Worm (Caenorhabditis elegans): Measurements from ENCODE around the gene F31D5.6.
"Not testable (repeated sequence)": the region's sequence is repeated elsewhere in the genome, so short reads cannot be mapped to it uniquely, and the experiment has no call there.

The F31D5.6 gene

DNA sequence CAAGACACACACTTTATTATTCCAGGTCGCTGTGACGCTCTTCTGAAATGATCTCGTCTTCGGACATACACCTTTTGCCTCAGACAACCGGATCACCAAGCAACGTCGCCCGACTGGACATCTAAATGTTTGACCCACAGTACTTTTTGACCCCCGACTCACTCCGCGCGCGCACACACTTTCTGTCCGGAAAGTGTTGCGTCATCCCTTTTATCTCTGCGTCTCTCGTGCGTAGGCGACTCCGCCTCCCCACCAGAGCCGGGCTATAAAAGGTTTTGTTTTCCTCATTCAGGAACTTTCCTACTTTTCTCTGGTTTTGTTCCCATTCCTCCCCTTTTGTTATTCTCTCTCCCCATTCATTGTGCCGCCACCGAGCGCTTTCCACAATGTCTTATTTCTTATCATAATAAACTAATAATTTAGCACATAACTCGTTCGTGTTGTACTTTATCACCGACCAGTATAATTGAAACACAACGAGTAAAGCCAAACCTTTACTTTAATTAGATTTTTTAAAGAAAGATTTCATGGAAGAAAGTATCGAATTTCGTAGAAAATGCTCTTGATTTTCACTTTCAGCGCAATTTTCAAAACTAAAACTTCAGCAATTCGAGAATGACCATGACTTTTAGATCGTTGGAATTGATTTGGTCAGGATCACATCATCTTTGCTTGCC lies at the start of gene F31D5.6:
Gene F31D5.6 (plus strand): TSS at position 627 of the 677 bp plus-strand sequence.
- TF ChIP-seq ama-1 (optimal IDR thresholded peaks at IDR 0.05) = no peak
- no peak for TF ChIP-seq swsn-7 (tag; optimal IDR thresholded peaks at IDR 0.05)
- no peak for TF ChIP-seq rnt-1 (tag; optimal IDR thresholded peaks at IDR 0.05)
- no peak for TF ChIP-seq lir-3 (tag; optimal IDR thresholded peaks at IDR 0.05; ENCODE audit: poor library complexity)
- no peak for TF ChIP-seq snpc-4 (tag; optimal IDR thresholded peaks at IDR 0.05)
- TF ChIP-seq fkh-8 (tag; optimal IDR thresholded peaks at IDR 0.05) = no peak
- no peak for TF ChIP-seq alr-1 (tag; optimal IDR thresholded peaks at IDR 0.05; ENCODE audit: borderline replicate concordance)
- TF ChIP-seq elt-2 (tag; optimal IDR thresholded peaks at IDR 0.05) = no peak
- TF ChIP-seq ceh-88 (GFP tag; IDR thresholded peaks at IDR 0.05) = no peak
- TF ChIP-seq ces-1 (GFP tag; optimal IDR thresholded peaks at IDR 0.05) = no peak
- TF ChIP-seq mef-2 (tag; optimal IDR thresholded peaks at IDR 0.05) = no peak
- TF ChIP-seq egl-13 (tag; optimal IDR thresholded peaks at IDR 0.05) = no peak

DNA sequence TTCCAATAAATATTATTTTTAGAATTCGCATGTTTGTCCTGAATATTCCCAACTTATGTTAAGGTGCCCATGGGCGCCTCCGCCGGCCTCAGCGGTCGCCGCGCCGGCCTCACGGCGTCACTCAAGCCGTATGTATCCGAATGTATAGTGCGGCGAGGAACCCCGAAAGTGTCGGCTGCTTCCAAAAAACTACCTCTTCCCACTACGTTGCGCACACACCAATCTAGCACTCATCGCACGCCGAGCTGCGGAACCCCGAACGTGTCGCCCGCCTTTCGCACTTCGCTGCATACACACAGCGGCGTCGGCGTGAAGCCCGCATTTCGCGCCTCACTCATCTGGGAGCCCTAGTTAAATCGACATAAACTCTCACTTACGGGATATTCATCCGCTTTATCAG lies 41.7 kb upstream of the F31D5.6 start:
- TF ChIP-seq alr-1 (tag; optimal IDR thresholded peaks at IDR 0.05; ENCODE audit: borderline replicate concordance) = no peak

DNA sequence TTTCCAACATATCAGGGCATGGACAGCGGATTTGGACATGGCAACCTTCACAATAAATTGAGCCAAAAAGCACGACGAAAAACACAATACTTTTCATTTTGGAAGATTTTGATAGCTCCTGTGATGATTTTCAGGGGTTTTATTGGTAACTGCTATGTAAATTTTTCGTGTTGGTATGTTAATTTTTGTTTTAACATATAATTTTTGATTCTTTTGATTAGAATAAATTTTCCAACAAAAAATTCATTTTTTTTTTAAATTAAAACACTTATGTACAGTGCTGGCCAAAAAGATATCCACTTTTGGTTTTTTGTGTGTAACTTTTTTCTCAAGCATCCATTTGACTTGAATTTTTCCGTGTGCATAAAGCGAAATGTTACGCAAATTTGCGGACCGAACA lies 41.1 kb upstream of the F31D5.6 start, which contains the start of gene R03H10.4:
Gene R03H10.4 (minus strand): TSS at position 101 of the 400 bp plus-strand sequence.
- TF ChIP-seq unc-86, nhr-84, unc-130 (tag; optimal IDR thresholded peaks at IDR 0.05): not testable (repeated sequence)

DNA sequence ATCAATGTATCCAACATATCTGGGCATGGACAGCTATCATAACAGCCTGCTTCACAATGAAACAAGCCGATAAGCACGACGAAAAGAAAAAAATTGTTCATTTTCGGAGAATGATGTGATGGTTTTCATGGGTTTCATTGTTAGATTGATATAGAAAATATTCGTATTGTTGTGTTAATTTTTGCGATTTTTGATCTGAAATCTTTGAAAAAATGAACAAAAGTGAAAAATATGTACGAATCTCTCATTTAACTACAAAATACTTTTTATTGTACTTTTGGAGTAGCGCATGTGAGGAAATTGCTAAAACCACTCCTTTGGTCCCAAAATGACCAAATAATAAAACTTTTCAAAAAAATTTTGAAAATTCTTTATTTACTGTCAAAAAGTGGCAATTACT lies 39.0 kb upstream of the F31D5.6 start, which contains the start of gene R03H10.5:
Gene R03H10.5 (minus strand): TSS at position 101 of the 400 bp plus-strand sequence.
- no peak for TF ChIP-seq fkh-4 (tag; optimal IDR thresholded peaks at IDR 0.05; ENCODE audit: borderline replicate concordance)
- no peak for TF ChIP-seq nhr-84 (tag; optimal IDR thresholded peaks at IDR 0.05)
- no peak for TF ChIP-seq efl-1 (optimal IDR thresholded peaks at IDR 0.05)
- no peak for TF ChIP-seq efl-1 (GFP tag; optimal IDR thresholded peaks at IDR 0.05 in 1 of 2)
- TF ChIP-seq C04F5.9 (tag; optimal IDR thresholded peaks at IDR 0.05) = no peak
- no peak for TF ChIP-seq mab-9 (GFP tag; IDR thresholded peaks at IDR 0.05)
- TF ChIP-seq nhr-85 (tag) = no peak
- no peak for TF ChIP-seq elt-3 (tag; optimal IDR thresholded peaks at IDR 0.05)
- no peak for TF ChIP-seq nhr-47 (tag; optimal IDR thresholded peaks at IDR 0.05)

DNA sequence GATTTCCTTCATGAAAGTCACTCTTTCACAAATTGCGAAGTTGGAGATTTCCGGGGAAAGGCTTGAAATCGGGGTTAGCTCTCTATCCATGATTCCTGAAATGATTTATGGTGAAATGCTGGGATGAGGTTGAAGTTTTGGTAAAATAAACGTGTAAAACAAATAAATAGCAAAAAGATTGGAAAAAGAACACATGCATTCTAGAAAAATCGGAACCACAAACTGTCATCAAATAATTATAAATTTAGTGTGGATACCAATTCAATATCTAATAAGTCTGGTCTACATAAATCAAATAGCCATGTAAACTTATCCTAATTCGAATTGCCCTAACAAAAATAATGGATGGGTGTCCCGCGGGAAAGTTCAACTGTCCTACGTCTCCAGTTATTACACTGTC lies 36.1 kb upstream of the F31D5.6 start, which contains the start of gene R03H10.6:
Gene R03H10.6 (minus strand): TSS at position 101 of the 400 bp plus-strand sequence.
- TF ChIP-seq unc-98 (GFP tag; IDR thresholded peaks at IDR 0.05) (no peak), zip-4 (GFP tag; optimal IDR thresholded peaks at IDR 0.05) (no peak), lin-35 (GFP tag; optimal IDR thresholded peaks at IDR 0.05) (no peak), aha-1 (tag; optimal IDR thresholded peaks at IDR 0.05) (no peak), lin-39 (tag; optimal IDR thresholded peaks at IDR 0.05) (no peak), isw-1 (GFP tag; IDR thresholded peaks at IDR 0.05) (no peak), egl-13 (tag; optimal IDR thresholded peaks at IDR 0.05) (no peak), grh-1 (GFP tag; IDR thresholded peaks at IDR 0.05) (no peak), egl-27 (tag; optimal IDR thresholded peaks at IDR 0.05) (no peak), pqm-1 (tag; optimal IDR thresholded peaks at IDR 0.05) (no peak), zag-1 (tag; optimal IDR thresholded peaks at IDR 0.05) (no peak), skn-1 (tag; optimal IDR thresholded peaks at IDR 0.05) (no peak), vab-15 (tag; optimal IDR thresholded peaks at IDR 0.05) (no peak), ceh-88 (GFP tag; IDR thresholded peaks at IDR 0.05) (no peak), lin-15B (tag; optimal IDR thresholded peaks at IDR 0.05) (no peak), tbx-2 (tag; optimal IDR thresholded peaks at IDR 0.05) (no peak), nhr-20 (tag; optimal IDR thresholded peaks at IDR 0.05) (no peak), pax-3 (tag; optimal IDR thresholded peaks at IDR 0.05) (no peak), efl-1 (optimal IDR thresholded peaks at IDR 0.05) (no peak), efl-1 (GFP tag; optimal IDR thresholded peaks at IDR 0.05 in 1 of 2) (no peak)
